Fruit fly (Drosophila melanogaster): ENCODE results near the gene CG7794.

CG7794 gene

DNA sequence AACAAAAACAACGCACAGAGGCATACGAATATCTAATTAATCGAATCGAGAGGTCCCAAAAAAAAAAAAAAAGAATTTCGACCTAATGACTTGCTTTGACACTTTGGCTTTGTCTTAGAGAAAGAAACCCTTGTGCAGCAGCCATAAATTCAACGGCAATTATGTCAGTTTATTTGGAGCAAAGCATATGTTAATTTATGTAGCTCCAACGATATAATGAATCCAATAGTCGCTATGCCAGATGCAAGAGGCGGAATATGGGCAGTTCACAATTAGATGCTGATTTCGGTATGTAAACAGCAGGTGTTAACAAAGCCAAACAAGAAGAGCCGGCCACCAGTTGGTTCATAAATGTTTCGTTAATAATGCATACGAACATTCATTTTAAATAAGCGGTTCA is 49.5 kb downstream of the CG7794 start:
- TF ChIP-seq CG4318 (GFP tag; optimal IDR thresholded peaks at IDR 0.05) = no peak
- no peak for TF ChIP-seq CG15336 (GFP tag; IDR thresholded peaks at IDR 0.05)
- no peak for TF ChIP-seq Gug (GFP tag; IDR thresholded peaks at IDR 0.05)
- no peak for TF ChIP-seq CG8119 (GFP tag; IDR thresholded peaks at IDR 0.05)
- no peak for TF ChIP-seq CG8632 (GFP tag; optimal IDR thresholded peaks at IDR 0.05)

All from whole organism, prepupa.